Fruit fly (Drosophila melanogaster): ENCODE results near the gene fln.

fln gene

DNA sequence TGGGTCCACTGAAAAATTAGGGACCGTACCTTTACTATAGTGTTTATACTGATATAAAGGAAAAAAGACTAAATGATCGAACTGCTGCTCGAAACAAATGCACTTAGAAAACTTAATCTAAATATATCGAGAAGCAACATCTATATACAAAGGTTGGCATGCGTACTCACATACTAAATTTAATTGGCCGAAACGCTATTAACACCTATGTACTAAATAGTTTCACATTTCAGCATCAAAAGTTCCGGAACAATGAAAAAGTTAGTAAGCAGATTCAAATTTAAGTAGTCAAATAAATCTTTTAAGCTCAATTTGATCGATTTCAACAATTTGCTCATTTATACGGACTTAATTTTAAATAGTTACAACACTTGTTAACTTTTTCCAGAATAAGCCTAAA, at the start of gene fln:
Gene fln (minus strand): TSS at position 101 of the 400 bp plus-strand sequence.
- TF ChIP-seq Sin3A (optimal IDR thresholded peaks at IDR 0.05) = no peak
- no peak for TF ChIP-seq psq (optimal IDR thresholded peaks at IDR 0.05)
- no peak for TF ChIP-seq ttk (optimal IDR thresholded peaks at IDR 0.05)
- TF ChIP-seq insv (optimal IDR thresholded peaks at IDR 0.05) = no peak
- TF ChIP-seq Myc (optimal IDR thresholded peaks at IDR 0.05) = no peak
- TF ChIP-seq h (optimal IDR thresholded peaks at IDR 0.05) = no peak

DNA sequence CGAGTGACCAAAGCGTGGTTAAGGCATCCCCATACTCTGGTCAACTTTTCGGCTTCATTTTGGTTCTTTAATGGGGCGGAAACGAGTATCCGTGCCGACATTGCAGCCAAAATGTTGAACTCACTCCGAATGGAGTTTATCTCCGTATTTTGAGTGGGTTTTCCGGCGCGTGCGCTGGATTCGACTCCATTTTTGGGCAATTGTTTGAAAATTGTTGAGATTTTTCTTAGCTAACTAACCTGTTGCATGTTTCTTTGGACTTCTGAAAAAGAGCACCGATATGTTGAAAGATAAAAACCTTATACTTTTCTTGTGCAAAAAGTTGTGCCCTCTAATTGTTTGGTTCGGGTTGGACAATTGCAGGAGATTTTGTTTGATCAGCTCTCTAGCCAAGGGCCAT, 45.6 kb upstream of the fln start:
- TF ChIP-seq Myc (optimal IDR thresholded peaks at IDR 0.05) = no peak
- TF ChIP-seq ttk (optimal IDR thresholded peaks at IDR 0.05) = no peak
- TF ChIP-seq psq (optimal IDR thresholded peaks at IDR 0.05) = no peak
- TF ChIP-seq insv (optimal IDR thresholded peaks at IDR 0.05) = no peak
- TF ChIP-seq h (optimal IDR thresholded peaks at IDR 0.05) = no peak

DNA sequence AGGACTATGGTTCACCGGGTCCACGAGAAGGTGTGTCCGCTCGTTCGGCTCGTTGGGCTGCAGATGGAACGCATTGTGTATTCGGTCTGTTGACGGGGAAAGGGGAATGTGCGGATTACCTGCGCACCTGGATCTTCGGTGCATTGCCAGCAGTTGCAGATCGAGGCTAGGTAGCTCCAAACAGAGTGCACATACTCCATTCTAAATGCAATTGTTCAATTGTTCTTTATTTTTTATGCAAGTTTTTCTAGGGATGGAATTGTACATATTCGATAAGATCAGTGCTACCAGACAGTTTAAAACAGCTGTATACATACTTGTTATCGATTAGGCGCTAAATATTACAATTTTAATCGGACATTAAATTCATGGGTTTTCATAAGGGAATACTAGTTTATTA, 37.7 kb upstream of the fln start, which contains the start of gene Lamtor1:
Gene Lamtor1 (minus strand): TSS at position 268 of the 400 bp plus-strand sequence.
- TF ChIP-seq h (optimal IDR thresholded peaks at IDR 0.05) (no peak), Myc (optimal IDR thresholded peaks at IDR 0.05) (no peak), insv (optimal IDR thresholded peaks at IDR 0.05) (no peak), Sin3A (optimal IDR thresholded peaks at IDR 0.05) (no peak), psq (optimal IDR thresholded peaks at IDR 0.05) (peak; percentile 79)

DNA sequence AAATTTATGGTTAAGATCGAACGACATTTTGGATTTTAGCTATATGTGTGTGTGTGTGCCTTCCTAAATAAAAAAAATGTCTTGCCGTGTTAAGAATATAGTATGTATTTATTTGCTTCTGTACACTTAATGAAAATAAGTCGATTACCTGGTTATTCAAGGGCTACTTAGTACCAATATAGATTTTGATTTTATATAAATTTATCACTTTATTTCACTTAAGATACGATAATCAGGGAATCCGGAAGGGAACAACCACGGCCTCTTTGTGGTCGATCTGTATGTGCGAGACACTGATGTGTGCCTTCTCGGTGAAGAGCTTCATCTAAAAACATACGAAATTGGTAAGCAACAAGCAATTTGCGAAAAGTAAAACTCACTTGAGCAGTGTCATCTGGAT, 36.7 kb upstream of the fln start, which contains the start of gene CG14183:
Gene CG14183 (minus strand): TSS at position 101 of the 400 bp plus-strand sequence.
- TF ChIP-seq psq (optimal IDR thresholded peaks at IDR 0.05) (no peak), Myc (optimal IDR thresholded peaks at IDR 0.05) (no peak), h (optimal IDR thresholded peaks at IDR 0.05) (no peak), insv (optimal IDR thresholded peaks at IDR 0.05) (no peak), Sin3A (optimal IDR thresholded peaks at IDR 0.05) (no peak), ttk (optimal IDR thresholded peaks at IDR 0.05) (no peak)

DNA sequence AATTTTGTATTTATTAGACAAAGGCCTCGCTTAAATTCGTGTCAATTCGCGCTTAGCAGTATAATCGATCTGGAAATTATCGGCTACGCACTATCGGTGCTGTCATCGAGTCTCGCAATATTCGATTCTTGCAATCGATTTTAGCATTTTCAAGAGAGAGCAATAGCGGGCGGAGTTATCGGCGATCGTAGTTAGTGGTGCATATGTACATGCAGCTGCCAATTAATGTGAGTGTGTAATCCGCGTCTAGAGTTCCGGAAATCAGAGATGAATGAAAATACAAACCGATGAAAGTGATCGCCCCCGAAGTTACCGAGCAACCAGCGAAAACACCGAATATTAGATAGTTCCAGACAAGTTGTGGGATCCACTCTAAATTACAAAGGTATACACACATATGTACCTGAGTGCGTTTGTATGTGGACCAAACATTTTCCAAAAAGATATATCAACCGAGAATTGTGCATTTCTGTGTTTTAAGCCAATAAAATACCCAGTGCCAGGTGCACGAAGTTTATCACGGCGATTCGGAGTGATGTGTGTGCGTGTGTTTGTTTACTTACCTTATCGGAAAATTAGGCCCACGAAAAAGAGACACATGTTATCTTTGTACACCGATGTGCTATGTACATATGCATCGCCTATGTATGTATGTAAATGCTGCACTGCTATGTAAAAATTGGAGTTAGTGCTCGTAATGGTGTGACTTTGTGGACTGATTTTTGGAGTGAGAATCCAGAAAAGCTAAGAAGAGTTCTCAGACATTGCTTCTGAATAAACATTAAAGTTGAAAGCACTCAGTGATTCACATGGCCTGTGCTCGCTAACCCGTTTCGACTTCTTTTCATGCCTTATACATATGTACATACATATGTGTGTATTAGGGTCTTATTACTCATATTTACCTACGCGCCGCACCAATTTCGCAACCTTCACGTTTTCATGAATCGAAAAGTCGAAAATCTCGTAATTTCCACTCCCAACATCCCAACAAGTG, 15.5 kb upstream of the fln start:
- TF ChIP-seq psq (optimal IDR thresholded peaks at IDR 0.05) (peak; percentile 78), insv (optimal IDR thresholded peaks at IDR 0.05) (no peak)

DNA sequence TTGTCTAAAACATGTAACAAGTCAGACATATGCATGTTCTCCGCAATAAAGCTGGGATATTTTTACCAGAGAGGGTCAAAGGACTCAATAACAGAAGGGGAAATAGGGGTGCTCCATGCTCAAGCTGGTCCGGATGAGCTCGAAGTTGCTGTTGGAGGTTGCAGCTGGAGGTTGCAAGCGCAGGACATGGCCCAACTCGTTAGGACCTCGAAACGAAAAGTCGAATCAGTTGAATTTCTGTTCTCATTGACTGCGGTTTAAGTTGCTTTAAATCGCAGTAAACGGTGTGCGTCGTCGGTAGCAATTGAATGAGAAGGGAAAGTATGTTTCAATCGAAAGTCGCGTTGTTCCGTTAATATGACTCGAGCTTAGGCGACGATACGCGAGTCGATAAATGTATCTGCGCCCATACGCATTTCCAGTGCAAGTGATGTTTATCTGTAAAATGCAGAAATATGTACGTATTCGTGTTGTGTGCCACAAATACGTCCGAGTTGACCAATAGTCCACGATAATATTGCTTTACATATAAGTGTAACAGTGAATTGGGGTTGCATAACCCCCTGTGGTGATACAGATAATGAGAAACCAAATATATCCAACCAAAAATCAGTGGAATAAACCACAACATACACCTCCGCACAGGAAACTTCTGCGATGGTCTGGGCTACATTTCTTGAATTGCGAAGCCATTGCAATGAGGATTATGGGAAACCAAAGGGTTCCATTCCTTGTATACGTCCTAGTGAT, 14.2 kb upstream of the fln start, which contains the start of gene kug:
Gene kug (plus strand): TSS at position 269 of the 750 bp plus-strand sequence.
- TF ChIP-seq Myc (optimal IDR thresholded peaks at IDR 0.05) (no peak), Sin3A (optimal IDR thresholded peaks at IDR 0.05) (no peak), insv (optimal IDR thresholded peaks at IDR 0.05) (no peak), psq (optimal IDR thresholded peaks at IDR 0.05) (no peak), h (optimal IDR thresholded peaks at IDR 0.05) (no peak), ttk (optimal IDR thresholded peaks at IDR 0.05) (no peak)

DNA sequence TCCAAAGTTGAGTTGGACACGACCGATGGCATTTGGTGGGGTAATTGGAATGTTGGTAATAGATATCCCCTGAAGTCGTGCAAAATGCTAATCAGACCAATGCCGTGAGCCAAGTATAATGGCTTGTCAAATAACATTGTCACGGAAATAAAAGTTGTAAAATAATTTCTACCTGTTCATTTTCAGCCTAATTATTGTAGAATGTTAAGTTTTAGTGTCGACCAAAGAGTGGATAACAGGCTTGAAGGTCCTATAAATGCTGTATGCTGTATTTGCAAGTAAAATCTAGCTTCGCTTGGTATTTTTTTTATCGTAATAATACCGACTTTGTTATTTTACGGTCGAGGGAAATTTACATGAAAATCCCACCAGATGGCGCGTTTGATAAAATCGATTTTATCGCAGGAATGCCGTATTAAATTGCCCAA, 13.4 kb upstream of the fln start:
- TF ChIP-seq insv (optimal IDR thresholded peaks at IDR 0.05) (no peak), h (optimal IDR thresholded peaks at IDR 0.05) (no peak), Sin3A (optimal IDR thresholded peaks at IDR 0.05) (no peak), psq (optimal IDR thresholded peaks at IDR 0.05) (no peak), Myc (optimal IDR thresholded peaks at IDR 0.05) (no peak), ttk (optimal IDR thresholded peaks at IDR 0.05) (no peak)

DNA sequence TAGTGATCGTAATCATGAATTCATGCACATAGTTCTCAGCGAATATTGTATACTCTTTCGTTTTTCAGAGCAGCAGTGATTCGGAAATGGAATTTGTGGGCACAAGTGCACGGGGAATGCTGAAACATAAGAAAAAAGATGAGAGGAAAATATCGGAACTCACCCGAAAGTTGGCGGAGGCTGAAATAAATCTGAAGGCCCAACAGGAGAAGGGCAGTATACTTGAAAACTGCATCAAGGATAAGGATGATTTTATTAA, 12.1 kb upstream of the fln start:
- TF ChIP-seq insv (optimal IDR thresholded peaks at IDR 0.05) (no peak), psq (optimal IDR thresholded peaks at IDR 0.05) (no peak), Myc (optimal IDR thresholded peaks at IDR 0.05) (no peak), Sin3A (optimal IDR thresholded peaks at IDR 0.05) (no peak), h (optimal IDR thresholded peaks at IDR 0.05) (no peak), ttk (optimal IDR thresholded peaks at IDR 0.05) (no peak)

DNA sequence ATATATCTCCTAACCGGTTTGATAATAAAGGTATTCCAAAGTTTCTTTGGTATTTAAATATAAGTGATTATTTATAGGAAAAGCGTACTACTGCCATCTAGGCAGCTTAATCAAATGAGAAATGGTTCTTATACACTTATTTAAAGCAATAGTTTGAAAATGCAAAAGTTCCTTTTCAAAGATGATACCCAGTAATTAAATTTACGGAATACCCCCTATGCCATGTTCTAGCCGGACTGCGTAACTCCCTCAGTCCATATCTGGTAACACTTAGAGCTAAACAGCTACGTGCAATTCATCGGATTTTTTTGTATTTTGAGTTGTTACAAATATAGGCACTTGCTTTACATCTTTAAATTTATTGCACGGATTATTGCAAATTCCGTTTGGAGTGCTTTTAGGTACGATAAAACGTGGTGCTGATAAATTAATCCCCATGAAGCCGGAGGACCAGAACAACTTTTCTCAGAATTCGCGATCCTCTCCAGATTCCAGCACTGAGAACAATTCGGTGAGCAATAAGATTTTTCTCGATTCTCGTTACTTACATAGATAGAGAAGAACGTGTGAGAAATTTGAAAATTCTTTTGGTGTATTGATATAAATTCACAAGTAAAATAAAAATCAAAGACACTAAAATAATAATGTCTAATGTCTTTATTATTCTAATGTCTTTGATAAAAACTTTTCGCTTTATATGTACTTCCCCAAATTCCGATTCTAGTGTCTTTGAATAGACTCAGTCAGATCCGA, 11.6 kb upstream of the fln start, which contains the start of gene CG7668:
Gene CG7668 (plus strand): TSS at position 255 of the 753 bp plus-strand sequence.
- TF ChIP-seq Sin3A (optimal IDR thresholded peaks at IDR 0.05) (no peak), ttk (optimal IDR thresholded peaks at IDR 0.05) (no peak), h (optimal IDR thresholded peaks at IDR 0.05) (no peak), psq (optimal IDR thresholded peaks at IDR 0.05) (no peak), insv (optimal IDR thresholded peaks at IDR 0.05) (no peak)

DNA sequence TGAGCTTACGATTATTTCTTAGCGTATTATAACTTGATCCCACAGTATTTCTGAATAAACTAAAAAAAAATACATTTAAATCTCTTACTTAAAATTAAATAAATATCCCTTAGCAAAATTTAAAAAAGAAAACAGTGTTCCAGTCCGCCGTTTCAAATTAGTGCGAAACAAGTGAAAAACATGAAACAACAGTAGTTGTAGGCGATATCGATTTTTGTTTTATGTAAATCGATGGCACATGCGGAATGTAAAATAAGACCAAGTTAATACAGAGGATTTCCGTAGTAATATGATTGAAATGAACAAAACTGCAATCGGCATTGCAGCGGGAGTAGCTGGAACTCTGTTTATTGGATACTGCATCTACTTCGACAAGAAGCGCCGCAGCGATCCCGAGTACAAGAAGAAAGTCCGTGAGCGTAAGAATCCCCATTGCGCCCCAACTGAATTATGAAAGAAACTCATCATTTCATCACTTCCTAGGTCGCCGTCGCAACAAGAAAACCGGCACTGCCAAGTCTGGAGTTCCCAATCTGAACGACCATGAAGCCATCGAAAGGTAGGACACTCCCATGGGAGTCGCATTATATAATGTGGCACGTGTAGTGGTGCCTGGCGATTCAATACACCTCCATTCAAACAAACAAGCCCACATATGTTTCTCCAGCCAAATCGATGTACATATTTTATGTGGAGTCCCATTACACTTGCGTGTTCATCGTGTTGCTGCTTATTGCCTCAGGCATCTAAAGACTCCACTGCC, 10.0 kb upstream of the fln start:
- TF ChIP-seq insv (optimal IDR thresholded peaks at IDR 0.05) (no peak), ttk (optimal IDR thresholded peaks at IDR 0.05) (no peak), Myc (optimal IDR thresholded peaks at IDR 0.05) (no peak), Sin3A (optimal IDR thresholded peaks at IDR 0.05) (no peak), psq (optimal IDR thresholded peaks at IDR 0.05) (no peak), h (optimal IDR thresholded peaks at IDR 0.05) (no peak)

Measured in Kc167 (cell line).